Worm (Caenorhabditis elegans) whole organism, early embryonic: Measurements from ENCODE around the gene Y73B6BL.270.

ENCODE experiments used
- ama-1 ChIP-seq: fragments of 150-350 bp; optimal IDR thresholded peaks from 2 replicates; lab custom pipeline; 2014
- ceh-36 ChIP-seq: sonication (generic microtip); optimal IDR thresholded peaks from 2 replicates; lab custom pipeline; 2016; ENCODE audit warnings: missing genetic modification characterization, inconsistent platforms, missing compliant biosample characterization
- sea-1 ChIP-seq: fragments of 200-800 bp; sonication (Bioruptor generic); conservative IDR thresholded peaks from 2 replicates; pipeline ENCODE4 v1.3.6; 2022; ENCODE audit warnings: missing genetic modification characterization, missing compliant biosample characterization
- tbx-11 ChIP-seq: fragments of 200-800 bp; sonication (Bioruptor generic); IDR thresholded peaks from 2 replicates; pipeline ENCODE4 v1.3.6; 2022; ENCODE audit warnings: missing genetic modification characterization, missing compliant biosample characterization
- tbx-37 ChIP-seq: fragments of 200-800 bp; sonication (Bioruptor generic); conservative IDR thresholded peaks from 2 replicates; pipeline ENCODE4 v1.3.6; 2022; ENCODE audit warnings: missing genetic modification reagents, missing genetic modification characterization, missing compliant biosample characterization

DNA sequence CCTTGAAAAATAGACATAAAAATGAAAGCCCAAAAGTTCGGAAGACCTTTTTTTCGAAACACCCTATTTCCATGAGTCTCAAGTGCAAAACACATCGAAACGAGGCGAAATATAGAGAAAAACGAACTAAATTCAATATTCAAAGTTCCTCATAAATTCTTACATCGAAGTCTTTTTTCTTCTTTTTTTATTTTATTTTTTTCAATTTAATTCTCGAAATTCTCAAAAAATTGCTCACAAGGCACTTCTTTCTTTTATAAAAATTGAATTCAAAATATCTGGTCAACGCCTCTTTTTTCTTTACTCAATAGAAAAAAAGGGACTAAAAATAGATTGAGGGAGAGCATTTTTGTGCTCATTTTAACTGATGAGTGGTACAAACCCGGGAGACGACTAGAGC is 30.0 kb downstream of the Y73B6BL.270 start:
- no peak for TF ChIP-seq sea-1 (GFP tag; lab: Robert Waterston, UW)
- no peak for TF ChIP-seq tbx-37 (GFP tag; lab: Robert Waterston, UW)
- no peak for TF ChIP-seq tbx-11 (GFP tag; lab: Robert Waterston, UW)
- no peak for TF ChIP-seq ama-1 (lab: Kevin White, UChicago)
- TF ChIP-seq ceh-36 (tag; lab: Kevin White, UChicago): no peak
